Fruit fly (Drosophila melanogaster) whole organism, pupa: Measurements from ENCODE around the gene Pdi.

Source experiments
- CG12605 ChIP-seq: fragments of 200-800 bp; sonication (Bioruptor generic); IDR thresholded peaks from 2 replicates; pipeline ENCODE4 v1.3.6; 2022; ENCODE audit warnings: missing biosample characterization, missing genetic modification characterization
- CG14655 ChIP-seq: fragments of 200-800 bp; sonication (Bioruptor generic); optimal IDR thresholded peaks from 3 replicates; lab custom pipeline; 2017; ENCODE audit warnings: mild to moderate bottlenecking, missing biosample characterization, missing genetic modification reagents, missing genetic modification characterization
- CG4496 ChIP-seq: fragments of 200-800 bp; sonication (Bioruptor generic); IDR thresholded peaks from 3 replicates; pipeline ENCODE4 v1.3.6; 2022; ENCODE audit warnings: missing biosample characterization, missing genetic modification characterization
- CG9948 ChIP-seq: fragments of 200-800 bp; sonication (Bioruptor generic); optimal IDR thresholded peaks from 2 replicates; lab custom pipeline; 2018; ENCODE audit warnings: missing biosample characterization, mild to moderate bottlenecking, missing genetic modification characterization, moderate library complexity
- EcR ChIP-seq: fragments of 200-800 bp; sonication (Bioruptor generic); optimal IDR thresholded peaks from 3 replicates; lab custom pipeline; 2019; ENCODE audit warnings: missing biosample characterization, missing genetic modification characterization, mild to moderate bottlenecking, moderate library complexity, missing genetic modification reagents
- Pif1B ChIP-seq: fragments of 200-800 bp; sonication (Bioruptor generic); optimal IDR thresholded peaks from 3 replicates; lab custom pipeline; 2016; ENCODE audit warnings: missing biosample characterization, missing genetic modification characterization
- rn ChIP-seq: fragments of 200-800 bp; sonication (Bioruptor generic); IDR thresholded peaks from 2 replicates; pipeline ENCODE4 v1.3.6; 2022; ENCODE audit warnings: missing biosample characterization, missing genetic modification characterization

DNA sequence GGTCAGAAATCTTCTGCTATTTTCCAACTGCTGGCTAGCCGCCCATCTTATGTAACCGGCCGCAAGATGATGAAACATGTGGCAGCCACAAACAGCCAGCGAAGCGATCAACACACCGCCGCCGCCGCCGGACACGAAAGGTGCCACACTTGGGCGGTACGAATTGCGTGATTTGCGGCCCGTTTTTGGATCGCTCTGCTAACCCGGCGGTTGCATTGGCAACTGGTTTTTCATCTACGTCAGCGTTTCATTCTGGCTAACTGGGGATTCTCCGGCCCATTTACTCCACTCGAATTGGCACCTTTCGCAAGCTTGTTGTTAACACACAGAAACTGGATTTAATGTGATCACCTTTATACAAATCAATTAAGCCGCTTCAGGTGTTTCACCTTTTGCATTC lies 18.9 kb downstream of the Pdi start:
- TF ChIP-seq rn (GFP tag; lab: Robert Waterston, UW) = no peak
- no peak for TF ChIP-seq CG4496 (GFP tag; lab: Robert Waterston, UW)
- TF ChIP-seq EcR = peak; percentile 88
- TF ChIP-seq Pif1B (GFP tag; lab: Kevin White, UChicago) = no peak
- no peak for TF ChIP-seq CG12605 (GFP tag; lab: Robert Waterston, UW)
- no peak for TF ChIP-seq CG9948 (tag; lab: Kevin White, UChicago)
- TF ChIP-seq CG14655 = no peak
